Worm (Caenorhabditis elegans): ENCODE data around the gene rexd-1.

DNA sequence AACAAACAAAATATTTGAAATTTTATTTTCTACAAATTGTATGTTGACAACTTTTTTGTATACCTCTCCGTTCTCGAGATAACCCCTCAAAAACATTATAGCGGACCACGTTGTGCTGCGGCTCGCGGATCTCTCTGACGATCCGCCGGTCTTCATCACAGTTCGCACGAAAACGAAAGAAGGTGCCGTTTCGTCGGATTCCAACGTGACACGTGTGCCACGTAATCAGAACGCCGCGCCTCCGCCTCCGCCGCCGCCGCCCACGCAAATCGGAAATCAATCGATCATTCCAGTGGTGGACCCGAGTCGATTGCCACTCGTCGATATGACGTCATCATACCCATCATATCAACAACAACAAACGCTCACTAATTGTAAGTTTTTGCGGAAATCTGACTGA lies 34.9 kb upstream of the rexd-1 start:
- no peak for TF ChIP-seq lin-32 (GFP tag; optimal IDR thresholded peaks at IDR 0.05)
- TF ChIP-seq lin-13 (tag; optimal IDR thresholded peaks at IDR 0.05), result no peak
- no peak for TF ChIP-seq unc-39 (tag; optimal IDR thresholded peaks at IDR 0.05)
- TF ChIP-seq snpc-4 (tag; optimal IDR thresholded peaks at IDR 0.05), result no peak

All from whole organism, mixed stage, embryonic.